Fruit fly (Drosophila melanogaster): ENCODE results near the gene bel.

bel gene

DNA sequence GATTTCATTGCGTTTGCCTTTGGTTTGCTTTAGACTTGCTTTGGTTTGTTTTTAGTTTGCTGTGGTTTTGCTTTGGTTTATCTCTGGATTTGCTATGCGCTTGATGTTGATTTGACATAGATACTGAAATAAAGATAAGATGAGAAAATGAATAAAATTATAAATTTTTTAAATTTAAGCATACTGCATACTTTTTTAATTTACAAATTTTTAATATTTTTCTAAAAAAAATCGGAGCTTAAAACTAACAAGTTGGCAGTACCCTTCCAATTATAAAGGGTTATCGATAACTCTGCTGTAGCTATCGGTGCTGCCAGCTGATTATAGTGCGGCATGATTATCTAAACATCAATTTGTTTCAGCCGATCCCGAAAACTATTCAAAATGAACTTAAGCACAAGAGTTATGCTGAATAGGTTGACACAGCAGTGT is 13.3 kb upstream of the bel start, which contains the start of gene mRpL19:
Gene mRpL19 (plus strand): TSS at position 307 of the 432 bp plus-strand sequence.
- TF ChIP-seq CG17801 (GFP tag; optimal IDR thresholded peaks at IDR 0.05; ENCODE audit: partially characterized antibody), result peak; percentile 78

DNA sequence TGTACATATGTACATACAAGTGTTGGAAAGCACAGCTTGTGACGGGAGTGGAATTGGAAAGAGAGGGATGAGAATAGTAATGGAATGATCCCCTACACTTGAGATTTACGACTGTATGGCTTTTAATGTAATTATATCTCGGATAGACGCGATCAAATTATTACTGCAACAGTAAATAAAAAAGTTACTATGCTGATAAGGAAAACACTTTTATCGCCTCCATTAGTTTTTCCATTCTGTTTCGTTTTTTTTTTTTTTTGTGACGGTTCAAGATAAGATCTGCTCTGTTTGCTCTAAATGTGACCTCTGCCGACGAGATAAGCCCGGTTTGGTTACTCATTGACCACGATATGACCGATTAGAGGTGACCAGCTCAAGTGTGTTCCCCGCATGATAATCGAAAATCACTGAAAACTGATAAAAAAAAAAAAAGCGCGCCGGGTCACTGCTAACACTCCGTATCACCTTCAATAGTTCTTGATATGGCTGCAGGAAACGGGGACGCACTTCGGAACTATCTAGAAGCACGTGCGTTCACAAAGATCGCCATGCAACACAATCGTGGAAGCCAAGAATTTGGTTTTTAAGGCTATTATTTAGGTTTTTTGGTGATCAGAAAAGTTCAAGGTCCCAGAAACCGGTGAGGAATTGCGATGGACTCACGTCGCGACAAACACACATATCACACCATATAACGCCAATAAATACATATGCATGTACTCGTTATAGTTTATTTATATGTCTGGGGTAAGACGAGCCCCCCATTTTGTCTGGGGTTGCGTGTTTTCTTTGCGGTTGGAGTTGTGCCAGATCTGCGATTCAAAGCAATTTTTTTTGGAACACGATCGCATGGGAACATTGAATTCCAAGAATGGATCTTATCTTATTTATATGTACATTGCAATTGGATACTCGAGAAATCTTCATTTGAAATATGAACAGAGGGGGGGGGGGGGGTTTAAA is 10.2 kb upstream of the bel start, which contains the start of gene p:
Gene p (minus strand): TSS at position 156 of the 963 bp plus-strand sequence.
- TF ChIP-seq CG17801 (GFP tag; optimal IDR thresholded peaks at IDR 0.05; ENCODE audit: partially characterized antibody), result peak; percentile 62

DNA sequence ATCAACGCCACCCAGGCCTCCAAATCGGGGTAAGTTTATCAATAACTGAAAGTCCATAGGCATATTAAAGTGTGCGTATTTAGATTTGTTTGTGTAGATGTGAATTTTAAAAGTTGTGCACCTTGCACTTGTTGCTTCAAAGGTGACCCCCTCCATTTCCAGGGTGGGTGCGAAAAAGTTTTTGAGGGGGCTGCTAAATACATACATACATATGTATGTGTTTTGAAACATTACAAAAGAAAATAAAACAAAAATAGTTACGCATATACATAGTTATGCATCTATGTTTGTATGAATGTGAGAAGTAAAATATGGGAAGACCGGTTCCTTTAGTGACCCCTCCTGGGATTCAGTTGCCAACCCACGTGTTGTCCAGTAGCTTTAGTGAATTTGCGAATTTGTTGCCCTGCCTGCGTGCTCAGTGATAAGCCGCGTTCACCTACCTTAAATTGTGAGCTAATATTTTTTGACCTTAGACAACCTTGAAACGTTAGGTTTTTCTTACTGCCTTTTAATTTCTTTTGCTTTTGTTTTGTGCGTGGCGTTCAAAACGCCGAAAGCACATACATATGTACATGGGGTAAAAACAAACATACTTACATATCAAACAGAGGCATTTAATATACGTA is 9.5 kb upstream of the bel start:
- TF ChIP-seq CG17801 (GFP tag; optimal IDR thresholded peaks at IDR 0.05; ENCODE audit: partially characterized antibody), result no peak

DNA sequence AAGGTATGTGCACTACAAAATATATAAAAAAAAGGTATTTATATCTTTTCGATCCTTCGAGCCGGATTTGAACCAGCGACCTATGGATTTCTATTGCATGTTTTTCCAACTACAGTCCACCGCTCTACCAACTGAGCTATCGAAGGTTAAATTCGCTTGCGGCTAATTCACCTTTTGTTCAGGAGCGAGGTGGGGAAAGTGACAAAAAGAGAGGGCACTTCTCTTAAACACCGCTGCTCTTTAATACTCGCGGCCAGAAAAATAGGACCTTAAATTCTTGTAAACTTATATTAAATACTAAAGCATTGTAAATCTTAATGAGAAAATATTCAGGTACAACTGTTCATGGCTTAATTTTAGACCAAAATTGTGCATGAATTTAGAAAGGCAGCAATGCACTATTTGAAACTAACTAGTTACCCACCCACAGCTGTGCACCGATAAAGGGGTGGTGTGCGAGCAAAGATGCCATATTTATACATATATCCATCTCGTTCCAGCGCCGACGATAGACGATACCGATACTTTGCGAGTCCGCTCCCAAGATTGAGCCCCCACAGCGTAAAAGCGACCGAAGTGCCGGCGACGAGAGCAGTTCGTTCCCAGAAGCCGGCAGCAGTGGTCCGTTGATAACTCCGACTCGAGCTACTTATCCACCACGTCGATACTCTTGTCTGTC is 8.6 kb upstream of the bel start:
- peak; percentile 97 for TF ChIP-seq CG17801 (GFP tag; optimal IDR thresholded peaks at IDR 0.05; ENCODE audit: partially characterized antibody)

DNA sequence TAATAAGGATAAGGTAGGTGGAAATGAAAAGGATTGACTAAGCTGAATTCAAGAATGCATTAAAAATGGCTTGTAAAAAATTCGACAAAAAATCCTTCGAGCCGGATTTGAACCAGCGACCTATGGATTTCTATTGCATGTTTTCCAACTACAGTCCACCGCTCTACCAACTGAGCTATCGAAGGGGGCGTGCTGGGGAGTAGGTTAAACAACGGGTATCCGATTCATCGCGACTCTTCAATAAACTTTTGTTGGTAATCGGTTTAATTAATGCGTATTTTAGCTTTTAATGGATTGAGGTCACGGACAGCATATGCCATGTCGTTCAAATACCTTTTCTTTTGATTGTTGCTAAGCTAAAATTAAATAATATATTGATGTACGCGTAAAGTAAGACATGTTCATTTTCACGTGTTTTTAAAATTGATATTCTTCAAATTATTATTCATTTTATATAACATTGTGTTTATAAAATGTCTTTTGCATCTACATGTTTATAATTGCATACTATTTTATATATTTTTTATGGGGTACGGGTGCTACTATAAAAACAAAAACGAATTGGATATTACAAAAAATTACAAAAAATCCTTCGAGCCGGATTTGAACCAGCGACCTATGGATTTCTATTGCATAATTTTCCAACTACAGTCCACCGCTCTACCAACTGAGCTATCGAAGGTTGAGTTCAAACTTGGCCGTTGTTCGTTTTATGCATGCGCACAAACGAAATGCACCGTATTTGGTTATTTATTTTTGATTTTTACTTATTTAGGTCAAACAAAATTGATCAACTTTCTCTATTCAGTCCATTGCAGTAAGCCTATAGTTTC is 7.7 kb upstream of the bel start:
- TF ChIP-seq CG17801 (GFP tag; optimal IDR thresholded peaks at IDR 0.05; ENCODE audit: partially characterized antibody), result no peak

DNA sequence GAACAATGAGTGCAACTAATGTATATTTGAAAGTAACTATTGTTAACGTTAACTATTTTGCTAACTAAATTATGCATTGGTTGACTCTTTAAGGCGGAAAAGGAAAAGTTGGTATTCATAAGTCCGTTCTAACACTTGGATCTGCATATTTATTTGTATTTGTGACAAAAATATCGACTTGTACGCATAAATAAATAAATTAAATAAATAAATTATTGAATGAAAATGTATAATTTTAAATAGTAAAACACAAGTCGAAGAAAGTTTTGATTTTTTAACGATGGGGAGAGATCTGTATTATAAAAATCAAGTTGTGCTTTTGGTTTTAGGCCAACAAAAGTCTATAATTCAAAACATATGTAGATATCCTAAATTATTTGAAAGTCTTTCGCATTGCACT is 7.0 kb upstream of the bel start, which contains the start of gene CG8036:
Gene CG8036 (plus strand): TSS at position 301 of the 400 bp plus-strand sequence.
- TF ChIP-seq CG17801 (GFP tag; optimal IDR thresholded peaks at IDR 0.05; ENCODE audit: partially characterized antibody), result no peak

DNA sequence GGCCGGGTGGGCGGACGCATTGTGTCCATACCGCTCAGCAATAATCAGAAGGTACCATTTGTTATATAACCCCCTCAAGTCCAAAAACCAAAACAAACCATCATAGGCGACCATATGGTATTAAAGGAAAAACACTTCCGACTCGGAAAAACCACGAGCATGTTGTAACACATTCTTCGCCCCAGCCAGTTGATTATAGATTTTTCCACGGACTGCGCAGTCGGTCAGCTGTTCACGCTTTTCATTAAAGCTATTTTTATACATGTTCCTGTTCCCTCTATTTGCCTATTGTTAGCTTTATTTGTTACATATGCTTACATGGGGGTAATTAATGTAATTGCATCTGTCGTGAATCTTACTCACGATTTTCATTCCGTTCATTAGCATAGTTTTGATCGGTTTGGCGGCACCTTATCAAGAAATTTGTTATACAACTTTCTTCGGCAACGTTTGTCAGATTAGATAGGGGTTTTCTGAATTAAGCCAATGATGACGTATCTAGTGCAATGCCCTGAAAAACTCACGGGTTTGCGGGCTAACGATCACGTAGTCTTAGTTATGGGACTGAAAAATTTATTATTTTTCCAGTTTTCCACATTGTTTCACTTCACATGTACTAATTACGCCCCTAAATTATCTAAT is 4.3 kb upstream of the bel start:
- TF ChIP-seq CG17801 (GFP tag; optimal IDR thresholded peaks at IDR 0.05; ENCODE audit: partially characterized antibody), result no peak

DNA sequence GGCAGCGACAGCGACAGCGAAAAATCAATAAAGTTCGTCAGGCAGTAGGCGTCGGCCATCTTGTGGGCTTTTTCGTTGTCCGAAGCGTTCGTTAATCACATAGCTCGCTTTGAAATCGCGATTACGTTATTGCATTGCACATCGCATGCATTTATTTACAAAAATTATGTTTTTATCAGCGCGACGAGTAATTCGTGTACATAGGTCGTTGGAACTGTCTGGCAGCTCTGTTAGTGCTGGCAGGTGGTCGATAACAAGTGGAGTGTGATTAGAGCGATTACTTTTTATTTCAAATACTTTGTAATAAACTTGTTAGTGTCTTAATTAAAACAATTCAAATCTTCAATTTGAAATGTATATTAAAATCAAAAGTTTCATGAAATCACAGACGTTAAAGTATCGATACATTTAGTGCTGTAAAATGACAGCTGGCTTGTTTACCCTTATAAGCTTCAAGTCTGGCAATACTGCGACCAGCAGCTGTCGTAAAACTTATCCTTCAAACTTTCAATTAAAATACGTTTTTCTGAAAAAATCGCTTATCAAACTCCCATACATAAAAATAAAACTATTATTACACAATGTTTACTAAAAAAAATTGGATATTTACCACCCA is 3.2 kb upstream of the bel start, which contains the start of gene CG8032:
Gene CG8032 (plus strand): TSS at position 448 of the 616 bp plus-strand sequence.
- TF ChIP-seq CG17801 (GFP tag; optimal IDR thresholded peaks at IDR 0.05; ENCODE audit: partially characterized antibody), result peak; percentile 43

DNA sequence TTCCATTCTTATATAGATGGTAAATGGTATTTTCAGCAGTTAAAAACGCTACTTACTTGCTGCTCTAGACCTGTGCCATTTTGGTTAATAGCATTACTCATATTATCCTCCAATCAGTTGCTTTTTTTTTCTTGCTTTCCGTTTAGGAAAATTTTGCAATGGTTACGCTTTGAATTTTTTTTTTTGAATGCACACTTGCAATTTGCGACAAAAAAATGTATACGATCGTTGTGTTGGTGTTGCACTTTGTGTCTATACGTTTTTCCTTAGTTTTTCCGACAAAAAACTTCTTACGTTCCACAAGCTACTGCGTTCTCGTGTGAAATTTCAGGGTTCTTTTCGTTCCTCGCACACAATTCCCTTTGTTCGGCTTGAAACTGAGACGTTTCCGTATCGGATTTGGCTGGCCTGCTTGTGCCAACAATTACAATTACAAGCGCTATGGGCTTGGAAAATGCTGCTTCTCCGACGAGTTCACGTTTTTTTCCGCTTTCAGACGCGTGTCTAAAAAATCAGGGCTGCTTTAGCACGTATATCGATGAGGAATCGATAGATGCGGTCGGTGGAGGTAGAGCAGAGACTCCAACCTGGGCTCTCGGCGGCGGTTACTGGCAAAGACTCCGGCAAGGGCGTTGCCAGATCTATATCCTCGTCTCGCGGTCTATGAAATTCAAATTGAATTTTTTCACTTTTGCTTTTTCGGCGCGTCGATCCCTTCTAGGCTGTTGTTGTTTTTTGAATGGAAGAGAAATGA is 477 bp downstream of the bel start:
- TF ChIP-seq CG17801 (GFP tag; optimal IDR thresholded peaks at IDR 0.05; ENCODE audit: partially characterized antibody), result peak; percentile 41

DNA sequence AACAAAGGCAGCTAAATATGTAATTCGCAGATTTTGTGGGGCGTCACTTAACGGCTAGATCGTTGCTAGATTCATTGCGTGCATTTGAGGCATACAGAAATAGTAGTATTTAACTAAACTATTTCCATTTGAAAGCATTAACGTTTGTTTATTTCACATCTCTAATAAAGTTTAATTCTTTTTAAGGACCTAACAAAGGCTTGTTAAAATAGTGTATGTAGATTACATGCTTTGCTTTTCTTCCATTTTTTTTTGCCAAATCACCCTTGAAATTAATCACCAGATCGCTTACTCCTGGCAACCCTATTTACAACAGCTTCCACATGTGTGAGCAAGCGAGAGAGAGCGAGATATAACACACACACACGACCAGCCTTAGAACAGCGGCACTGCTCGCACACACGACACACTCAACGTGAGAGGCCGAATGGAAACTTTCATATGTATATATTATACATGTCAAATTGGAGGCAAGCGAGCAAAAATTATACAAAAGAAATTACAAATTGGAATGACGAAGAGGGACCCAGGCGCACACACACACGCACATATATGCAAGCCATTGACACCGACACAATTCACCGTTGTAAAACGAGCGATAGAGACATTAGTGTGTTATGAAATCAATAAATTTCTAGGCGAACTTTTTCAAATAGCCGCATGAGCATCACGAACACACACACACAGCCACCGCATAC is 1.2 kb downstream of the bel start:
- peak; percentile 51 for TF ChIP-seq CG17801 (GFP tag; optimal IDR thresholded peaks at IDR 0.05; ENCODE audit: partially characterized antibody)

DNA sequence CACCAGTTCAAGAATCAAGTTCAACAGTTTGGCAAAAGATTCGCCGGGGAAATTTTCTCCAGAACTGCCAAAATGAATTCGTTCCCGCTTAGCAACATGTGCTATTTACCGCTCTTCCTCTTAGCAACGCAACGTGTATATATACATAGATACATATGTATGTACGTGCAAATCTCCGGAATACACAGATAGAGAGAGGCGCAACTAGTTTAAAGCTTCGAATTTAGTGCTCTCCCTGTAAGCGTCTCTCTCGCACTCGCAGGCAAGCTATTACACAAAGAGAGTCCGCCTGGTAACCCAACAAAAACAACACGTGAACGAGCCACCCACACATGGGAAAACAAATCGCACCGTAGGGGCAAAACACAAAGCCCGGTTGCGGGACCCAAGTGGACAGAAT is 1.9 kb downstream of the bel start:
- no peak for TF ChIP-seq CG17801 (GFP tag; optimal IDR thresholded peaks at IDR 0.05; ENCODE audit: partially characterized antibody)

DNA sequence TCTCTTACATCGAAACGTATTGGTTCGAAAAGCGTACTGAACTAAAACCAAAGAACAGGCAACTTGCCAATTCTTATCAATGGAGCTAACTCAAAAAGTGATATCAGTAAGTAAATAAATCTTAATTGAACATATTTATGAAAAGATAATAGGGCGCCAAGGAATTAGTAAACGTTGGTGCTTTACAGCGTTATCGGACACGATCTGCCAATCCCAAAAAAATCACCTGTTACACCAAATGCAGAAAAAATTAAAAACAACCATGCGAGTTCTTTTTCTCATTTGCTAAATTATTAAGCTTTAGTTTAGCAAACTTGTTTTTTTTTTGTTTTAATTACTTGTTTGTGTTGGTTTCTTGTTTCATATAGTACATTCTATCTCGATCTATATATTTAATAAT is 5.9 kb downstream of the bel start, which contains the start of gene CG42489:
Gene CG42489 (minus strand): TSS at position 101 of the 400 bp plus-strand sequence.
- TF ChIP-seq CG17801 (GFP tag; optimal IDR thresholded peaks at IDR 0.05; ENCODE audit: partially characterized antibody), result no peak
